Fruit fly (Drosophila melanogaster) Kc167 (cell line): ENCODE measurements around the gene CG8206.

ENCODE experiments used
- Myc ChIP-seq: fragments of >200 bp; optimal IDR thresholded peaks from 2 replicates; lab custom pipeline; 2017; ENCODE audit warnings: missing external identifiers
- Sin3A ChIP-seq: fragments of >200 bp; optimal IDR thresholded peaks from 2 replicates; lab custom pipeline; 2018; ENCODE audit warnings: missing external identifiers
- h ChIP-seq: fragments of >200 bp; optimal IDR thresholded peaks from 3 replicates; lab custom pipeline; 2018; ENCODE audit warnings: missing external identifiers
- insv ChIP-seq: fragments of >200 bp; optimal IDR thresholded peaks from 3 replicates; lab custom pipeline; 2018; ENCODE audit warnings: missing external identifiers
- psq ChIP-seq: fragments of >200 bp; optimal IDR thresholded peaks from 2 replicates; lab custom pipeline; 2017; ENCODE audit warnings: missing external identifiers
- ttk ChIP-seq: sonication (Bioruptor generic); optimal IDR thresholded peaks from 2 replicates; lab custom pipeline; 2017; ENCODE audit warnings: missing external identifiers

DNA sequence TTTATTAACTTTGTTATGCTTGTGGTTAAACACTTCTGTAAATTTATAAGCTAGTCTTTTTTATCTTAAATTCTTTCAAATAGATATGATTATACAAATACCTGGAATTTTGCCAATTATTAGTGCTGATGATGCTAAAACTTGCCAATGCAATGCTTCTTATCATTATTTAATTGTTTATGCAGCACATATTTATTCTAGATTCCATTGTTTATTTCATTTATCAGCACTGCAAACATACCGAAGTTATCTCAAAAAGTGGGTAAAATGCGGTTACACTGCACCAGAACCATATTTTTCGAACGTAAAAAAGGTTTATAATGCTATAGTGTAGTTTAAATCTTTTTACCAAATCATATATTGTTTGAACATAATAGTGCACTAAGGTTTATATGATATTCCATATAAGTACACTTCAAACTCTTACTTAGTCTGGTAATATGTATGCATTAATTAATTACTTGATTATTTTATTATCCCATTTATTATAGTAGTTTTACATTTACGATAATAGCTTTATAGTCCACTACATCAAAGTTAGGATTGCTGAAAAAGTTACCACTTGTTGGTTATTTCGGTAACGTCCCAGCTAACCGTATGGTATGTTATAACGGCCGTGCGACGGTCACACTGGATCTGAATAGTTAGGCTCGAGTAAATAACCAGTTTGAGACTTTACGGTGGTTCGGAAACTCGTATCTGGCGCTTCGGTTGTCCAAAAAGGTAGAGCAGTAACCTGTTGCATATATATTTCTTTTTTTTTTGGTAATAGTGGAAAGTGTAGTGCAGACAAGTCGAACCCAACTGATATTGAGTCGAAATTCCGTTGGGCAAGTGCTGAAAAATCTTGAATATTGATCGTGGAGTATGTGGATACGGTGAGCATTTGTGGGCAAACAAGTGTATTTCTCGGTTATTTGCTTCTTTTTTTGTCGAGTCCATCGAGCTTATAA is 49.5 kb downstream of the CG8206 start, which contains the start of gene Rhp:
- no peak for TF ChIP-seq ttk (lab: Kevin White, UChicago)
- TF ChIP-seq Myc (lab: Kevin White, UChicago), result no peak
- TF ChIP-seq h (lab: Kevin White, UChicago), result no peak
- no peak for TF ChIP-seq insv (lab: Kevin White, UChicago)
- TF ChIP-seq psq (lab: Kevin White, UChicago), result no peak
- no peak for TF ChIP-seq Sin3A (lab: Kevin White, UChicago)
